Worm (Caenorhabditis elegans) whole organism, L4/young adult: ENCODE results near the gene wrt-10.

Experiments used
- W03F9.2 ChIP-seq: fragments of 150-350 bp; optimal IDR thresholded peaks from 2 replicates; lab custom pipeline; 2014; ENCODE audit warnings: missing biosample characterization, missing genetic modification characterization
- dao-5 ChIP-seq: sonication (generic microtip); optimal IDR thresholded peaks from 2 replicates; lab custom pipeline; 2016; ENCODE audit warnings: missing genotype, missing genetic modification characterization, moderate library complexity, missing compliant biosample characterization
- him-1 ChIP-seq: sonication (generic microtip); optimal IDR thresholded peaks from 2 replicates; lab custom pipeline; 2016; ENCODE audit warnings: missing genotype, missing genetic modification reagents, missing genetic modification characterization, missing compliant biosample characterization

ce11 chrII:7575614-7576013 lies 41.3 kb upstream of the wrt-10 start, which contains the start of gene F35D2.1:
- no peak for TF ChIP-seq dao-5
- TF ChIP-seq him-1 (tag; lab: Kevin White, UChicago) = no peak
- no peak for TF ChIP-seq W03F9.2 (tag; lab: Kevin White, UChicago)
